Worm (Caenorhabditis elegans): ENCODE data around the gene tpa-1.
A peak's percentile ranks its signal among the peaks of the same experiment; 100 is the strongest.

Gene tpa-1

ce11 chrIV:91680-92079 lies at the start of gene tpa-1:
TSS of gene tpa-1 (plus strand) at chrIV:91980.
- TF ChIP-seq zip-11 (GFP tag; IDR thresholded peaks at IDR 0.05) (no peak), dmd-9 (GFP tag; IDR thresholded peaks at IDR 0.05) (no peak), madf-5 (GFP tag; IDR thresholded peaks at IDR 0.05) (no peak), egl-43 (GFP tag; IDR thresholded peaks at IDR 0.05) (no peak), lin-38 (GFP tag; IDR thresholded peaks at IDR 0.05) (no peak), sdz-12 (GFP tag; optimal IDR thresholded peaks at IDR 0.05) (no peak), skn-1 (tag; optimal IDR thresholded peaks at IDR 0.05) (no peak), ceh-28 (tag; optimal IDR thresholded peaks at IDR 0.05) (no peak), mdt-29 (GFP tag; IDR thresholded peaks at IDR 0.05) (no peak), egl-27 (tag; optimal IDR thresholded peaks at IDR 0.05) (no peak), vab-7 (GFP tag; IDR thresholded peaks at IDR 0.05) (no peak), php-3 (GFP tag; IDR thresholded peaks at IDR 0.05) (no peak), mes-2 (tag; optimal IDR thresholded peaks at IDR 0.05; ENCODE audit: poor library complexity, severe bottlenecking) (no peak), hlh-11 (tag; optimal IDR thresholded peaks at IDR 0.05) (no peak), gei-8 (GFP tag; optimal IDR thresholded peaks at IDR 0.05) (no peak), ZK546.5 (tag; optimal IDR thresholded peaks at IDR 0.05) (no peak), lin-39 (tag; optimal IDR thresholded peaks at IDR 0.05) (no peak), lin-1 (GFP tag; IDR thresholded peaks at IDR 0.05) (no peak)

- TF ChIP-seq nhr-77 (tag; optimal IDR thresholded peaks at IDR 0.05) (no peak), zfp-3 (GFP tag; conservative IDR thresholded peaks at IDR 0.05) (no peak), zip-2 (tag; optimal IDR thresholded peaks at IDR 0.05) (no peak), Y48G9A.11 (GFP tag; IDR thresholded peaks at IDR 0.05) (no peak), lin-15B (tag; optimal IDR thresholded peaks at IDR 0.05) (no peak), zip-11 (GFP tag; IDR thresholded peaks at IDR 0.05) (no peak), ceh-62 (tag; optimal IDR thresholded peaks at IDR 0.05) (no peak), nhr-102 (tag; optimal IDR thresholded peaks at IDR 0.05) (no peak), madf-9 (GFP tag; conservative IDR thresholded peaks at IDR 0.05) (no peak), spr-1 (tag; optimal IDR thresholded peaks at IDR 0.05) (no peak), F10B5.3 (tag; optimal IDR thresholded peaks at IDR 0.05) (no peak), rbr-2 (tag; optimal IDR thresholded peaks at IDR 0.05) (no peak), hlh-11 (tag; optimal IDR thresholded peaks at IDR 0.05) (no peak), F26F4.8 (GFP tag; conservative IDR thresholded peaks at IDR 0.05) (no peak), lsy-2 (tag; optimal IDR thresholded peaks at IDR 0.05) (no peak)
These were observed 43.0 kb upstream of the tpa-1 start, which contains the start of gene frm-5.1 for ce11 chrIV:48780-49179. TSS of gene frm-5.1 (minus strand) at chrIV:48880.

- TF ChIP-seq zfp-2 (tag; optimal IDR thresholded peaks at IDR 0.05) (no peak), rbr-2 (tag; optimal IDR thresholded peaks at IDR 0.05) (peak; percentile 41), ceh-32 (tag; optimal IDR thresholded peaks at IDR 0.05; ENCODE audit: poor library complexity) (no peak), nhr-48 (tag; optimal IDR thresholded peaks at IDR 0.05) (peak; percentile 34), pha-4 (GFP tag; IDR thresholded peaks at IDR 0.05) (no peak), pha-4 (tag; optimal IDR thresholded peaks at IDR 0.05) (peak; percentile 14), unc-130 (GFP tag; optimal IDR thresholded peaks at IDR 0.05) (no peak), fos-1 (tag; optimal IDR thresholded peaks at IDR 0.05) (no peak), nhr-25 (tag; optimal IDR thresholded peaks at IDR 0.05; ENCODE audit: borderline replicate concordance, insufficient read depth) (peak; percentile 63), duxl-1 (tag; optimal IDR thresholded peaks at IDR 0.05; ENCODE audit: poor library complexity) (peak; percentile 34), snpc-1.2 (GFP tag; IDR thresholded peaks at IDR 0.05) (no peak), lsy-2 (tag; optimal IDR thresholded peaks at IDR 0.05) (peak in 1 of 2 experiments; percentile 21), R02D3.7 (tag; optimal IDR thresholded peaks at IDR 0.05) (no peak), lim-7 (GFP tag; IDR thresholded peaks at IDR 0.05) (no peak), dmd-8 (GFP tag; IDR thresholded peaks at IDR 0.05) (no peak), nhr-28 (tag; optimal IDR thresholded peaks at IDR 0.05) (peak; percentile 71), T20F7.1 (GFP tag; optimal IDR thresholded peaks at IDR 0.05) (no peak), dmd-6 (GFP tag; IDR thresholded peaks at IDR 0.05) (0 out of 2 replicates have a peak, but pooled peaks have one; percentile 28), hlh-30 (tag; optimal IDR thresholded peaks at IDR 0.05; ENCODE audit: insufficient read depth) (peak; percentile 49), ztf-7 (tag; optimal IDR thresholded peaks at IDR 0.05) (peak; percentile 13), lir-3 (tag; optimal IDR thresholded peaks at IDR 0.05) (no peak)
These were observed 40.6 kb upstream of the tpa-1 start for ce11 chrIV:51219-51618.

All from whole organism, L4 larva.